Worm (Caenorhabditis elegans) whole organism, L4 larva: ENCODE measurements around the gene irld-32.
A peak's percentile ranks its signal among the peaks of the same experiment; 100 is the strongest.

ENCODE experiments used
- D1046.2 ChIP-seq: fragments of 200-800 bp; sonication (Bioruptor generic); IDR thresholded peaks from 2 replicates; pipeline ENCODE4 v1.3.6; 2022; ENCODE audit warnings: missing genetic modification characterization, missing compliant biosample characterization
- F37D6.2 ChIP-seq: sonication (generic microtip); optimal IDR thresholded peaks from 2 replicates; lab custom pipeline; 2016; ENCODE audit warnings: mild to moderate bottlenecking, missing genetic modification characterization, missing compliant biosample characterization
- F44E2.7 ChIP-seq: fragments of 200-800 bp; sonication (Bioruptor generic); IDR thresholded peaks from 2 replicates; pipeline ENCODE4 v2.1.2; 2022; ENCODE audit warnings: missing genetic modification characterization, missing compliant biosample characterization
- F49E8.2 ChIP-seq: sonication (generic microtip); optimal IDR thresholded peaks from 2 replicates; lab custom pipeline; 2016; ENCODE audit warnings: missing compliant biosample characterization, mild to moderate bottlenecking, missing genetic modification characterization, borderline replicate concordance
- R02D3.7 ChIP-seq: fragments of 150-350 bp; sonication (generic microtip); optimal IDR thresholded peaks from 3 replicates; lab custom pipeline; 2014; ENCODE audit warnings: missing biosample characterization, missing genetic modification characterization
- T20F7.1 ChIP-seq: fragments of 200-800 bp; sonication (Bioruptor generic); optimal IDR thresholded peaks from 2 replicates; lab custom pipeline; 2018; ENCODE audit warnings: mild to moderate bottlenecking, missing genetic modification characterization, missing compliant biosample characterization
- Y105C5A.15 ChIP-seq: fragments of 200-800 bp; sonication (Bioruptor generic); IDR thresholded peaks from 2 replicates; pipeline ENCODE4 v1.3.6; 2022; ENCODE audit warnings: missing genetic modification characterization, missing compliant biosample characterization
- Y48G9A.11 ChIP-seq: fragments of 200-800 bp; sonication (Bioruptor generic); IDR thresholded peaks from 2 replicates; pipeline ENCODE4 v1.3.6; 2022; ENCODE audit warnings: missing genetic modification reagents, missing genetic modification characterization, missing compliant biosample characterization
- ZK337.2 ChIP-seq: fragments of 200-800 bp; sonication (Bioruptor generic); IDR thresholded peaks from 2 replicates; pipeline ENCODE4 v1.3.6; 2022; ENCODE audit warnings: missing genetic modification reagents, missing genetic modification characterization, missing compliant biosample characterization
- aha-1 ChIP-seq: fragments of 150-350 bp; peaks from one replicate; lab custom pipeline; 2014; ENCODE audit warnings: missing biosample characterization, missing genetic modification characterization
- arid-1 ChIP-seq: fragments of 200-800 bp; sonication (Bioruptor generic); conservative IDR thresholded peaks from 2 replicates; pipeline ENCODE4 v1.3.6; 2022; ENCODE audit warnings: missing genetic modification reagents, missing genetic modification characterization, missing compliant biosample characterization
- ceh-20 ChIP-seq: fragments of 200-800 bp; sonication (Bioruptor generic); IDR thresholded peaks from 2 replicates; pipeline ENCODE4 v1.3.6; 2022; ENCODE audit warnings: missing genetic modification reagents, missing genetic modification characterization, missing compliant biosample characterization
- ceh-62 ChIP-seq: sonication (generic microtip); optimal IDR thresholded peaks from 2 replicates; lab custom pipeline; 2017; ENCODE audit warnings: missing biosample characterization, missing genetic modification characterization
- ceh-82 ChIP-seq: sonication (generic microtip); optimal IDR thresholded peaks from 2 replicates; lab custom pipeline; 2017; ENCODE audit warnings: missing biosample characterization, missing genetic modification characterization
- ces-1 ChIP-seq: fragments of 150-350 bp; sonication (generic microtip); optimal IDR thresholded peaks from 4 replicates; lab custom pipeline; 2014; ENCODE audit warnings: missing biosample characterization, missing genetic modification reagents, missing genetic modification characterization
- cey-2 ChIP-seq: sonication (generic microtip); optimal IDR thresholded peaks from 3 replicates; lab custom pipeline; 2017; ENCODE audit warnings: missing genetic modification characterization, mild to moderate bottlenecking, missing compliant biosample characterization, antibody characterized with exemption, borderline replicate concordance; ENCODE audit not compliant: insufficient read depth
- daf-8 ChIP-seq: fragments of 200-800 bp; sonication (Bioruptor generic); IDR thresholded peaks from 2 replicates; pipeline ENCODE4 v1.3.6; 2022; ENCODE audit warnings: missing genetic modification characterization, missing compliant biosample characterization
- dmd-8 ChIP-seq: fragments of 200-800 bp; sonication (Bioruptor generic); IDR thresholded peaks from 2 replicates; pipeline ENCODE4 v1.3.6; 2022; ENCODE audit warnings: missing genetic modification characterization, missing compliant biosample characterization
- dmd-9 ChIP-seq: fragments of 200-800 bp; sonication (Bioruptor generic); IDR thresholded peaks from 2 replicates; pipeline ENCODE4 v1.3.6; 2022; ENCODE audit warnings: missing genetic modification reagents, missing genetic modification characterization, missing compliant biosample characterization
- duxl-1 ChIP-seq: sonication (generic microtip); optimal IDR thresholded peaks from 2 replicates; lab custom pipeline; 2016; ENCODE audit warnings: mild to moderate bottlenecking, missing genetic modification characterization, moderate library complexity, missing compliant biosample characterization; ENCODE audit not compliant: poor library complexity
- dve-1 ChIP-seq: sonication (generic microtip); optimal IDR thresholded peaks from 2 replicates; lab custom pipeline; 2017; ENCODE audit warnings: antibody characterized with exemption, mild to moderate bottlenecking, missing genetic modification characterization, missing compliant biosample characterization; ENCODE audit not compliant: insufficient read depth
- egl-27 ChIP-seq: sonication (generic microtip); optimal IDR thresholded peaks from 3 replicates; lab custom pipeline; 2017; ENCODE audit warnings: missing biosample characterization, missing genetic modification reagents, missing genetic modification characterization
- egl-43 ChIP-seq: fragments of 200-800 bp; sonication (Bioruptor generic); IDR thresholded peaks from 2 replicates; pipeline ENCODE4 v1.3.6; 2022; ENCODE audit warnings: missing genetic modification reagents, missing genetic modification characterization, missing compliant biosample characterization
- fos-1 ChIP-seq: fragments of 150-350 bp; optimal IDR thresholded peaks from 2 replicates; lab custom pipeline; 2014; ENCODE audit warnings: missing biosample characterization, missing genetic modification characterization
- jun-1 ChIP-seq: fragments of 150-350 bp; optimal IDR thresholded peaks from 2 replicates; lab custom pipeline; 2014; ENCODE audit warnings: missing biosample characterization, missing genetic modification reagents, missing genetic modification characterization
- lim-7 ChIP-seq: fragments of 200-800 bp; sonication (Bioruptor generic); IDR thresholded peaks from 2 replicates; pipeline ENCODE4 v1.3.6; 2022; ENCODE audit warnings: missing genetic modification characterization, missing compliant biosample characterization
- lin-13 ChIP-seq: fragments of 150-350 bp; optimal IDR thresholded peaks from 2 replicates; lab custom pipeline; 2014; ENCODE audit warnings: missing biosample characterization, missing genetic modification reagents, missing genetic modification characterization
- lin-29 ChIP-seq: fragments of 200-800 bp; sonication (Bioruptor generic); IDR thresholded peaks from 2 replicates; pipeline ENCODE4 v1.3.6; 2022; ENCODE audit warnings: missing genetic modification reagents, missing genetic modification characterization, missing compliant biosample characterization
- lin-39 ChIP-seq: fragments of 150-350 bp; optimal IDR thresholded peaks from 2 replicates; lab custom pipeline; 2014; ENCODE audit warnings: missing biosample characterization, missing genetic modification reagents, missing genetic modification characterization
- lir-3 ChIP-seq: sonication (generic microtip); optimal IDR thresholded peaks from 2 replicates; lab custom pipeline; 2016; ENCODE audit warnings: mild to moderate bottlenecking, missing genetic modification characterization, missing compliant biosample characterization
- lsy-2 ChIP-seq, 2 experiments: fragments of 150-350 bp in 1 of 2; sonication (generic microtip) in 1 of 2; optimal IDR thresholded peaks; 2 replicates each; lab custom pipeline; 2014 to 2017; ENCODE audit warnings: missing biosample characterization in 2 of 2, missing genetic modification characterization in 2 of 2
- madf-5 ChIP-seq, 2 experiments: fragments of 200-800 bp; sonication (Bioruptor generic); IDR thresholded peaks; 2 replicates each; pipeline ENCODE4 v1.3.6; 2022; ENCODE audit warnings: missing compliant biosample characterization in 2 of 2, missing genetic modification characterization in 2 of 2
- madf-9 ChIP-seq: fragments of 200-800 bp; sonication (Bioruptor generic); conservative IDR thresholded peaks from 2 replicates; pipeline ENCODE4 v1.3.6; 2022; ENCODE audit warnings: missing genetic modification reagents, missing genetic modification characterization, missing compliant biosample characterization
- mdl-1 ChIP-seq, 2 experiments: fragments of 150-350 bp in 1 of 2; sonication (generic microtip) in 1 of 2; optimal IDR thresholded peaks; 2 replicates each; lab custom pipeline; 2014 to 2017; ENCODE audit warnings: missing biosample characterization in 2 of 2, missing genetic modification characterization in 2 of 2
- mes-2 ChIP-seq: sonication (generic microtip); optimal IDR thresholded peaks from 2 replicates; lab custom pipeline; 2016; ENCODE audit warnings: missing genotype, mild to moderate bottlenecking, missing genetic modification characterization, missing compliant biosample characterization; ENCODE audit not compliant: poor library complexity, severe bottlenecking
- mxl-2 ChIP-seq: fragments of 200-800 bp; sonication (Bioruptor generic); conservative IDR thresholded peaks from 2 replicates; pipeline ENCODE4 v1.3.6; 2022; ENCODE audit warnings: missing genetic modification reagents, missing genetic modification characterization, missing compliant biosample characterization
- nhr-11 ChIP-seq: fragments of 150-350 bp; optimal IDR thresholded peaks from 2 replicates; lab custom pipeline; 2014; ENCODE audit warnings: missing biosample characterization, missing genetic modification characterization
- nhr-25 ChIP-seq: sonication (generic microtip); optimal IDR thresholded peaks from 2 replicates; lab custom pipeline; 2017; ENCODE audit warnings: missing genetic modification characterization, mild to moderate bottlenecking, missing compliant biosample characterization, antibody characterized with exemption, moderate library complexity, borderline replicate concordance; ENCODE audit not compliant: insufficient read depth
- nhr-28 ChIP-seq: fragments of 150-350 bp; optimal IDR thresholded peaks from 2 replicates; lab custom pipeline; 2014; ENCODE audit warnings: missing biosample characterization, missing genetic modification characterization
- nhr-48 ChIP-seq: sonication (generic microtip); optimal IDR thresholded peaks from 2 replicates; lab custom pipeline; 2016; ENCODE audit warnings: mild to moderate bottlenecking, missing genetic modification characterization, missing compliant biosample characterization
- nhr-6 ChIP-seq: fragments of 150-350 bp; optimal IDR thresholded peaks from 2 replicates; lab custom pipeline; 2014; ENCODE audit warnings: missing biosample characterization, missing genetic modification characterization
- nhr-76 ChIP-seq: fragments of 150-350 bp; optimal IDR thresholded peaks from 2 replicates; lab custom pipeline; 2014; ENCODE audit warnings: missing biosample characterization, missing genetic modification characterization
- rbr-2 ChIP-seq: sonication (generic microtip); optimal IDR thresholded peaks from 2 replicates; lab custom pipeline; 2016; ENCODE audit warnings: missing genotype, missing genetic modification characterization, missing compliant biosample characterization
- saeg-2 ChIP-seq: fragments of 200-800 bp; sonication (Bioruptor generic); IDR thresholded peaks from 2 replicates; pipeline ENCODE4 v1.3.6; 2022; ENCODE audit warnings: missing genetic modification reagents, missing genetic modification characterization, missing compliant biosample characterization
- skn-1 ChIP-seq: fragments of 150-350 bp; optimal IDR thresholded peaks from 2 replicates; lab custom pipeline; 2014; ENCODE audit warnings: missing biosample characterization, missing genetic modification characterization
- spr-1 ChIP-seq: sonication (generic microtip); optimal IDR thresholded peaks from 2 replicates; lab custom pipeline; 2016; ENCODE audit warnings: mild to moderate bottlenecking, missing genetic modification characterization, missing compliant biosample characterization
- spr-3 ChIP-seq: fragments of 200-800 bp; sonication (Bioruptor generic); optimal IDR thresholded peaks from 2 replicates; lab custom pipeline; 2018; ENCODE audit warnings: mild to moderate bottlenecking, missing genetic modification characterization, missing compliant biosample characterization
- tra-1 ChIP-seq: fragments of 200-800 bp; sonication (Bioruptor generic); IDR thresholded peaks from 2 replicates; pipeline ENCODE4 v1.3.6; 2022; ENCODE audit warnings: missing genetic modification reagents, missing genetic modification characterization, missing compliant biosample characterization
- unc-39 ChIP-seq: sonication (generic microtip); optimal IDR thresholded peaks from 2 replicates; lab custom pipeline; 2017; ENCODE audit warnings: missing biosample characterization, missing genetic modification characterization
- vab-7 ChIP-seq: fragments of 200-800 bp; sonication (Bioruptor generic); IDR thresholded peaks from 2 replicates; pipeline ENCODE4 v1.3.6; 2022; ENCODE audit warnings: missing genetic modification reagents, missing genetic modification characterization, missing compliant biosample characterization
- zfp-3 ChIP-seq: fragments of 200-800 bp; sonication (Bioruptor generic); conservative IDR thresholded peaks from 2 replicates; pipeline ENCODE4 v1.3.6; 2022; ENCODE audit warnings: missing genetic modification reagents, missing genetic modification characterization, missing compliant biosample characterization
- zip-11 ChIP-seq: fragments of 200-800 bp; sonication (Bioruptor generic); IDR thresholded peaks from 2 replicates; pipeline ENCODE4 v1.3.6; 2022; ENCODE audit warnings: missing genetic modification characterization, missing compliant biosample characterization

irld-32 gene

ce11 chrV:2327124-2327523 lies 4.6 kb upstream of the irld-32 start:
- TF ChIP-seq duxl-1 (tag; lab: Kevin White, UChicago) (no peak), ZK337.2 (GFP tag; lab: Robert Waterston, UW) (no peak), ceh-20 (GFP tag; lab: Robert Waterston, UW) (no peak), Y105C5A.15 (GFP tag; lab: Robert Waterston, UW) (no peak), T20F7.1 (GFP tag; lab: Kevin White, UChicago) (no peak), F37D6.2 (no peak), nhr-48 (no peak), F44E2.7 (GFP tag; lab: Robert Waterston, UW) (no peak), lin-29 (GFP tag; lab: Robert Waterston, UW) (no peak), lin-13 (GFP tag; lab: Kevin White, UChicago) (no peak), ceh-62 (tag; lab: Kevin White, UChicago) (no peak), cey-2 (no peak), dve-1 (tag; lab: Kevin White, UChicago) (peak; percentile 92), nhr-25 (tag; lab: Kevin White, UChicago) (no peak), madf-5 (GFP tag; IDR thresholded peaks at IDR 0.05; lab: Robert Waterston, UW) (no peak), zfp-3 (GFP tag; lab: Robert Waterston, UW) (no peak), dmd-9 (GFP tag; lab: Robert Waterston, UW) (no peak), nhr-76 (tag; lab: Kevin White, UChicago) (no peak), mxl-2 (GFP tag; lab: Robert Waterston, UW) (no peak), nhr-28 (tag; lab: Kevin White, UChicago) (peak; percentile 80), R02D3.7 (tag; lab: Kevin White, UChicago) (no peak), lir-3 (no peak), arid-1 (GFP tag; lab: Robert Waterston, UW) (no peak), unc-39 (tag; lab: Kevin White, UChicago) (no peak), jun-1 (no peak), madf-9 (GFP tag; lab: Robert Waterston, UW) (no peak), F49E8.2 (tag; lab: Kevin White, UChicago) (no peak), lim-7 (GFP tag; lab: Robert Waterston, UW) (no peak), D1046.2 (GFP tag; lab: Robert Waterston, UW) (no peak), nhr-11 (tag; lab: Kevin White, UChicago) (no peak), ceh-82 (tag; lab: Kevin White, UChicago) (no peak), nhr-6 (tag; lab: Kevin White, UChicago) (no peak), lsy-2 (tag; optimal IDR thresholded peaks at IDR 0.05; lab: Kevin White, UChicago) (peak in 1 of 2 experiments; percentile 51), egl-43 (GFP tag; lab: Robert Waterston, UW) (no peak), vab-7 (GFP tag; lab: Robert Waterston, UW) (no peak), rbr-2 (tag; lab: Kevin White, UChicago) (no peak), tra-1 (GFP tag; lab: Robert Waterston, UW) (peak; percentile 53; the same call in 1 of the 2 replicates), lin-39 (no peak), mes-2 (tag; lab: Kevin White, UChicago) (no peak), saeg-2 (no peak), egl-27 (no peak), fos-1 (no peak), skn-1 (no peak), mdl-1 (tag; optimal IDR thresholded peaks at IDR 0.05; lab: Kevin White, UChicago) (no peak), spr-1 (tag; lab: Kevin White, UChicago) (no peak), ces-1 (GFP tag; lab: Kevin White, UChicago) (no peak), dmd-8 (GFP tag; lab: Robert Waterston, UW) (no peak), aha-1 (tag; lab: Kevin White, UChicago) (no peak), daf-8 (GFP tag; lab: Robert Waterston, UW) (no peak), Y48G9A.11 (no peak), zip-11 (GFP tag; lab: Robert Waterston, UW) (no peak), spr-3 (GFP tag; lab: Kevin White, UChicago) (no peak)
